Worm (Caenorhabditis elegans): ENCODE data around the gene alh-13.

ce11 chrX:12808085-12808922, 26.1 kb downstream of the alh-13 start, which contains the start of gene nhr-27:
- TF ChIP-seq unc-62 (GFP tag; optimal IDR thresholded peaks at IDR 0.05 in 1 of 2): peak in 1 of 2 experiments; percentile 91
- TF ChIP-seq unc-62 (tag; optimal IDR thresholded peaks at IDR 0.05): no peak
- TF ChIP-seq lin-1 (GFP tag; IDR thresholded peaks at IDR 0.05): no peak
- TF ChIP-seq madf-9 (GFP tag; conservative IDR thresholded peaks at IDR 0.05): no peak
- TF ChIP-seq duxl-1 (tag; optimal IDR thresholded peaks at IDR 0.05; ENCODE audit: poor library complexity): no peak
- TF ChIP-seq mxl-3 (GFP tag; optimal IDR thresholded peaks at IDR 0.05): no peak
- TF ChIP-seq aly-2 (tag; optimal IDR thresholded peaks at IDR 0.05): no peak
- no peak for TF ChIP-seq nhr-237 (tag; optimal IDR thresholded peaks at IDR 0.05)
- TF ChIP-seq ama-1 (optimal IDR thresholded peaks at IDR 0.05): no peak
- TF ChIP-seq nhr-77 (tag; optimal IDR thresholded peaks at IDR 0.05): no peak
- TF ChIP-seq nhr-11 (tag; optimal IDR thresholded peaks at IDR 0.05): no peak
- TF ChIP-seq lin-13 (GFP tag; optimal IDR thresholded peaks at IDR 0.05): no peak
